Fruit fly (Drosophila melanogaster): Measurements from ENCODE around the gene nmd.
A peak's percentile ranks its signal among the peaks of the same experiment; 100 is the strongest.

nmd gene

dm6 chr2L:10292066-10292560, 11.6 kb downstream of the nmd start, which contains the start of gene Ufd4 (continued):
- TF ChIP-seq pum (GFP tag; optimal IDR thresholded peaks at IDR 0.05) = peak; percentile 36
- TF ChIP-seq otp (GFP tag; IDR thresholded peaks at IDR 0.05) = no peak
- TF ChIP-seq Hey (tag; optimal IDR thresholded peaks at IDR 0.05) = no peak
- no peak for TF ChIP-seq CG3726 (GFP tag; IDR thresholded peaks at IDR 0.05)
- no peak for TF ChIP-seq gce (GFP tag; IDR thresholded peaks at IDR 0.05)
- no peak; the same call in 2 of the 3 replicates for TF ChIP-seq ci (GFP tag; IDR thresholded peaks at IDR 0.05)
- TF ChIP-seq CG6813 (GFP tag; optimal IDR thresholded peaks at IDR 0.05) = no peak
- TF ChIP-seq peb (GFP tag; IDR thresholded peaks at IDR 0.05) = no peak
- TF ChIP-seq fu2 (GFP tag; optimal IDR thresholded peaks at IDR 0.05) = peak; percentile 40
- no peak for TF ChIP-seq usp (GFP tag; optimal IDR thresholded peaks at IDR 0.05)
- no peak for TF ChIP-seq CG4730 (GFP tag; IDR thresholded peaks at IDR 0.05)
- no peak for TF ChIP-seq cas (GFP tag; IDR thresholded peaks at IDR 0.05)
- peak; percentile 52; the same call in 1 of the 2 replicates for TF ChIP-seq CG4360 (GFP tag; IDR thresholded peaks at IDR 0.05)
- peak; percentile 38 for TF ChIP-seq CG34376 (GFP tag; optimal IDR thresholded peaks at IDR 0.05)
- peak; percentile 49 for TF ChIP-seq CG8388 (GFP tag; optimal IDR thresholded peaks at IDR 0.05)
- TF ChIP-seq btn (GFP tag; optimal IDR thresholded peaks at IDR 0.05) = peak; percentile 14
- no peak for TF ChIP-seq CG14860 (GFP tag; IDR thresholded peaks at IDR 0.05; ENCODE audit: partially characterized antibody)
- TF ChIP-seq Gsc (GFP tag; IDR thresholded peaks at IDR 0.05) = no peak
- peak; percentile 74 for TF ChIP-seq CG4424 (GFP tag; optimal IDR thresholded peaks at IDR 0.05)
- TF ChIP-seq CG7963 (GFP tag; IDR thresholded peaks at IDR 0.05; ENCODE audit: partially characterized antibody) = no peak
- no peak for TF ChIP-seq CG12769 (tag; optimal IDR thresholded peaks at IDR 0.05)
- TF ChIP-seq danr (GFP tag; IDR thresholded peaks at IDR 0.05) = no peak
- TF ChIP-seq ftz-f1 (GFP tag; optimal IDR thresholded peaks at IDR 0.05) = no peak
- no peak for TF ChIP-seq CG7357 (GFP tag; IDR thresholded peaks at IDR 0.05)
- peak; percentile 27 for TF ChIP-seq CG10654 (GFP tag; optimal IDR thresholded peaks at IDR 0.05)
- TF ChIP-seq al (GFP tag; IDR thresholded peaks at IDR 0.05) = no peak
- TF ChIP-seq CG42726 (GFP tag; IDR thresholded peaks at IDR 0.05; ENCODE audit: partially characterized antibody) = no peak
- TF ChIP-seq mld (GFP tag; IDR thresholded peaks at IDR 0.05; ENCODE audit: partially characterized antibody) = no peak
- no peak for TF ChIP-seq CG30431 (GFP tag; optimal IDR thresholded peaks at IDR 0.05)
- TF ChIP-seq dmrt11E (tag; optimal IDR thresholded peaks at IDR 0.05) = peak; percentile 62
- no peak for TF ChIP-seq CG17361 (GFP tag; IDR thresholded peaks at IDR 0.05)
- TF ChIP-seq CG32767 (GFP tag; IDR thresholded peaks at IDR 0.05) = peak; percentile 50; the same call in 1 of the 2 replicates
- TF ChIP-seq crp (GFP tag; optimal IDR thresholded peaks at IDR 0.05) = no peak
- TF ChIP-seq zfh2 (GFP tag; optimal IDR thresholded peaks at IDR 0.05) = peak; percentile 60
- peak; percentile 64 for TF ChIP-seq Bteb2 (GFP tag; optimal IDR thresholded peaks at IDR 0.05)
- TF ChIP-seq CG17328 (GFP tag; IDR thresholded peaks at IDR 0.05) = peak; percentile 58
- TF ChIP-seq ac (GFP tag; optimal IDR thresholded peaks at IDR 0.05) = no peak
- no peak for TF ChIP-seq seq (GFP tag; IDR thresholded peaks at IDR 0.05)
- no peak; the same call in 1 of the 2 replicates for TF ChIP-seq slbo (GFP tag; IDR thresholded peaks at IDR 0.05)
- peak; percentile 59 for TF ChIP-seq CG4820 (GFP tag; optimal IDR thresholded peaks at IDR 0.05)
- TF ChIP-seq knrl (GFP tag; IDR thresholded peaks at IDR 0.05; ENCODE audit: partially characterized antibody) = no peak
- no peak for TF ChIP-seq pros (GFP tag; optimal IDR thresholded peaks at IDR 0.05)
- TF ChIP-seq crol (GFP tag; IDR thresholded peaks at IDR 0.05) = no peak
- no peak for TF ChIP-seq p53 (GFP tag; optimal IDR thresholded peaks at IDR 0.05)
- TF ChIP-seq CTCF (GFP tag; optimal IDR thresholded peaks at IDR 0.05) = no peak
- TF ChIP-seq Stat92E (GFP tag; optimal IDR thresholded peaks at IDR 0.05) = peak in 1 of 3 experiments; percentile 69
- peak; percentile 32; the same call in 1 of the 2 replicates for TF ChIP-seq H2.0 (GFP tag; IDR thresholded peaks at IDR 0.05)
- no peak for TF ChIP-seq cad (GFP tag; optimal IDR thresholded peaks at IDR 0.05)
- peak; percentile 63 for TF ChIP-seq HLH54F (GFP tag; optimal IDR thresholded peaks at IDR 0.05)
- peak; percentile 30 for TF ChIP-seq Hr3 (GFP tag; optimal IDR thresholded peaks at IDR 0.05)
- no peak for TF ChIP-seq Adf1 (GFP tag; IDR thresholded peaks at IDR 0.05)
- no peak for TF ChIP-seq sd (tag; optimal IDR thresholded peaks at IDR 0.05)
